Fruit fly (Drosophila melanogaster) S2 (cell line): Measurements from ENCODE around the gene CG1024.

Experiments used
- CG8478 ChIP-seq: fragments of >200 bp; optimal IDR thresholded peaks from 2 replicates; lab custom pipeline; 2018
- CTCF ChIP-seq, 2 experiments: fragments of >200 bp; optimal IDR thresholded peaks; 2 replicates each; lab custom pipeline; 2018

- no peak for TF ChIP-seq CG8478 (lab: Kevin White, UChicago)
- no peak for TF ChIP-seq CTCF (optimal IDR thresholded peaks at IDR 0.05; lab: Kevin White, UChicago)
Measured at dm6 chr3R:6405239-6405638, 25.1 kb upstream of the CG1024 start.
